Worm (Caenorhabditis elegans) whole organism, L1 larva: Measurements from ENCODE around the gene C34C12.8.

Experiments
- C04F5.9 ChIP-seq: sonication (generic microtip); optimal IDR thresholded peaks from 2 replicates; lab custom pipeline; 2016; ENCODE audit warnings: missing genetic modification characterization, missing compliant biosample characterization
- C16A3.4 ChIP-seq: fragments of 150-350 bp; optimal IDR thresholded peaks from 2 replicates; lab custom pipeline; 2014; ENCODE audit warnings: missing biosample characterization, missing genetic modification characterization
- C34B4.2 ChIP-seq: sonication (generic microtip); optimal IDR thresholded peaks from 2 replicates; lab custom pipeline; 2017; ENCODE audit warnings: mild to moderate bottlenecking, missing genetic modification characterization, missing compliant biosample characterization
- Y116A8C.19 ChIP-seq: sonication (generic microtip); optimal IDR thresholded peaks from 2 replicates; lab custom pipeline; 2016; ENCODE audit warnings: missing compliant biosample characterization, missing genetic modification characterization, borderline replicate concordance
- blmp-1 ChIP-seq: fragments of 150-350 bp; optimal IDR thresholded peaks from 2 replicates; lab custom pipeline; 2014; ENCODE audit warnings: missing biosample characterization, missing genetic modification characterization
- ceh-63 ChIP-seq: fragments of 200-800 bp; sonication (Bioruptor generic); optimal IDR thresholded peaks from 2 replicates; lab custom pipeline; 2018; ENCODE audit warnings: mild to moderate bottlenecking, missing genetic modification characterization, missing compliant biosample characterization
- ceh-88 ChIP-seq: fragments of 200-800 bp; sonication (Bioruptor generic); IDR thresholded peaks from 2 replicates; pipeline ENCODE4 v1.3.6; 2022; ENCODE audit warnings: missing genetic modification characterization, missing compliant biosample characterization
- ces-1 ChIP-seq: fragments of 150-350 bp; optimal IDR thresholded peaks from 2 replicates; lab custom pipeline; 2014; ENCODE audit warnings: missing biosample characterization, missing genetic modification reagents, missing genetic modification characterization
- efl-1 ChIP-seq, 4 experiments: fragments of 150-350 bp; optimal IDR thresholded peaks in 3 of 4; peaks in 1 of 4; 1 replicate in 1 of 4; 2 replicates in 3 of 4; lab custom pipeline; 2014; ENCODE audit warnings: missing biosample characterization in 2 of 4, missing genetic modification characterization in 2 of 4, missing genetic modification reagents in 2 of 4
- efl-3 ChIP-seq: fragments of 200-800 bp; sonication (Bioruptor generic); optimal IDR thresholded peaks from 2 replicates; lab custom pipeline; 2018; ENCODE audit warnings: mild to moderate bottlenecking, missing genetic modification characterization, missing compliant biosample characterization
- fkh-10 ChIP-seq: sonication (generic microtip); optimal IDR thresholded peaks from 2 replicates; lab custom pipeline; 2017; ENCODE audit warnings: missing biosample characterization, missing genetic modification reagents, missing genetic modification characterization
- fkh-4 ChIP-seq: sonication (generic microtip); optimal IDR thresholded peaks from 2 replicates; lab custom pipeline; 2016; ENCODE audit warnings: missing compliant biosample characterization, missing genetic modification characterization, borderline replicate concordance
- fkh-8 ChIP-seq: sonication (generic microtip); optimal IDR thresholded peaks from 2 replicates; lab custom pipeline; 2016; ENCODE audit warnings: mild to moderate bottlenecking, missing genetic modification characterization, missing compliant biosample characterization
- hlh-4 ChIP-seq: sonication (generic microtip); optimal IDR thresholded peaks from 2 replicates; lab custom pipeline; 2016; ENCODE audit warnings: mild to moderate bottlenecking, missing genetic modification characterization, missing compliant biosample characterization
- hpl-2 ChIP-seq: fragments of 150-350 bp; optimal IDR thresholded peaks from 2 replicates; lab custom pipeline; 2014; ENCODE audit warnings: missing biosample characterization, missing genetic modification reagents, missing genetic modification characterization
- lin-13 ChIP-seq: fragments of 150-350 bp; optimal IDR thresholded peaks from 2 replicates; lab custom pipeline; 2014; ENCODE audit warnings: missing biosample characterization, missing genetic modification reagents, missing genetic modification characterization
- lin-15B ChIP-seq: fragments of 150-350 bp; sonication (generic microtip); optimal IDR thresholded peaks from 3 replicates; lab custom pipeline; 2014; ENCODE audit warnings: missing biosample characterization, missing genetic modification characterization
- lin-35 ChIP-seq, 2 experiments: fragments of 150-350 bp; optimal IDR thresholded peaks; 2 replicates each; lab custom pipeline; 2014; ENCODE audit warnings: missing biosample characterization in 2 of 2, missing genetic modification characterization in 2 of 2, missing genetic modification reagents in 2 of 2
- lsy-2 ChIP-seq, 2 experiments: fragments of 150-350 bp; optimal IDR thresholded peaks; 2 replicates each; lab custom pipeline; 2014; ENCODE audit warnings: missing biosample characterization in 2 of 2, missing genetic modification characterization in 2 of 2
- mab-9 ChIP-seq: fragments of 200-800 bp; sonication (Bioruptor generic); IDR thresholded peaks from 2 replicates; pipeline ENCODE4 v1.3.6; 2022; ENCODE audit warnings: missing genetic modification reagents, missing genetic modification characterization, missing compliant biosample characterization
- mef-2 ChIP-seq: fragments of 150-350 bp; optimal IDR thresholded peaks from 2 replicates; lab custom pipeline; 2014; ENCODE audit warnings: missing biosample characterization, missing genetic modification characterization
- nhr-19 ChIP-seq: fragments of 200-800 bp; sonication (Bioruptor generic); conservative IDR thresholded peaks from 2 replicates; pipeline ENCODE4 v1.3.6; 2022; ENCODE audit warnings: missing genetic modification characterization, missing compliant biosample characterization
- nhr-71 ChIP-seq: sonication (generic microtip); optimal IDR thresholded peaks from 2 replicates; lab custom pipeline; 2016; ENCODE audit warnings: mild to moderate bottlenecking, missing genetic modification characterization, moderate library complexity, missing compliant biosample characterization
- nhr-76 ChIP-seq: sonication (generic microtip); optimal IDR thresholded peaks from 2 replicates; lab custom pipeline; 2017; ENCODE audit warnings: missing biosample characterization, missing genetic modification characterization
- nhr-90 ChIP-seq: sonication (generic microtip); optimal IDR thresholded peaks from 2 replicates; lab custom pipeline; 2016; ENCODE audit warnings: mild to moderate bottlenecking, missing genetic modification characterization, missing compliant biosample characterization; ENCODE audit not compliant: poor library complexity
- pax-3 ChIP-seq: fragments of 200-800 bp; sonication (Bioruptor generic); optimal IDR thresholded peaks from 2 replicates; lab custom pipeline; 2018; ENCODE audit warnings: mild to moderate bottlenecking, missing genetic modification characterization, moderate library complexity, missing compliant biosample characterization
- snpc-4 ChIP-seq: fragments of 150-350 bp; optimal IDR thresholded peaks from 2 replicates; lab custom pipeline; 2014; ENCODE audit warnings: missing biosample characterization, missing genetic modification characterization
- sox-4 ChIP-seq: sonication (generic microtip); optimal IDR thresholded peaks from 2 replicates; lab custom pipeline; 2016; ENCODE audit warnings: missing genetic modification characterization, missing compliant biosample characterization
- sptf-1 ChIP-seq: fragments of 150-350 bp; optimal IDR thresholded peaks from 2 replicates; lab custom pipeline; 2014; ENCODE audit warnings: missing biosample characterization, missing genetic modification characterization
- tbx-2 ChIP-seq: sonication (generic microtip); optimal IDR thresholded peaks from 2 replicates; lab custom pipeline; 2016; ENCODE audit warnings: missing genetic modification characterization, missing compliant biosample characterization
- tlp-1 ChIP-seq: fragments of 150-350 bp; optimal IDR thresholded peaks from 2 replicates; lab custom pipeline; 2014; ENCODE audit warnings: missing biosample characterization, missing genetic modification characterization
- unc-30 ChIP-seq: sonication (generic microtip); optimal IDR thresholded peaks from 2 replicates; lab custom pipeline; 2017; ENCODE audit warnings: missing biosample characterization, missing genetic modification characterization
- vab-15 ChIP-seq: sonication (generic microtip); optimal IDR thresholded peaks from 2 replicates; lab custom pipeline; 2017; ENCODE audit warnings: missing genotype, mild to moderate bottlenecking, missing genetic modification characterization, missing compliant biosample characterization
- zag-1 ChIP-seq: fragments of 150-350 bp; optimal IDR thresholded peaks from 2 replicates; lab custom pipeline; 2014; ENCODE audit warnings: missing biosample characterization, missing genetic modification characterization
- ztf-11 ChIP-seq, 2 experiments: sonication (generic microtip); optimal IDR thresholded peaks; 2 replicates each; lab custom pipeline; 2016 to 2017; ENCODE audit warnings: missing genetic modification characterization in 2 of 2, missing biosample characterization in 1 of 2, missing compliant biosample characterization in 1 of 2

C34C12.8 gene

DNA sequence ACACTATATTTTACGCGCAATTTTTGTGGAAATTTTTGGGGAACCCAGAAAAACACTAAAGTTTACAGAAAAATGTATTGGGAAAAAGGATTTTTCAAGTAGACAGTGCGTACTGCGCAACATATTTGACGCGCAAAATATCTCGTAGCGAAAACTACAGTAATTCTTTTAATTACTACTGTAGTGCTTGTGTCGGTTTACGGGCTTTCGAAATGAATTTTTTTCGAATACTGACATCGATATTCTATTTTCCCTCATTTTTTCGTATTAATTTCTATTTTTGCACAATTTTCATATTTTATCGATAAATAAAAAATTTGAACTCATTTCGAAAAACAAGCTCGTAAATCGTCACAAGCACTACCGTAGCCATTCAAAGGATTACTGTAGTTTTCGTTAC, 31.6 kb upstream of the C34C12.8 start:
- no peak for TF ChIP-seq tbx-2 (tag; lab: Kevin White, UChicago)
- TF ChIP-seq nhr-19 (GFP tag; lab: Robert Waterston, UW): no peak
- TF ChIP-seq vab-15 (tag; lab: Kevin White, UChicago): no peak
- no peak for TF ChIP-seq nhr-76
- no peak for TF ChIP-seq nhr-71 (tag; lab: Kevin White, UChicago)
- no peak for TF ChIP-seq nhr-90 (tag; lab: Kevin White, UChicago)
- TF ChIP-seq ceh-63 (GFP tag; lab: Kevin White, UChicago): no peak
- TF ChIP-seq Y116A8C.19 (tag; lab: Kevin White, UChicago): no peak
- no peak for TF ChIP-seq sox-4 (tag; lab: Kevin White, UChicago)
- no peak for TF ChIP-seq ces-1 (GFP tag; lab: Kevin White, UChicago)
- TF ChIP-seq mef-2 (tag; lab: Kevin White, UChicago): no peak
- TF ChIP-seq, all 84 proteins: peak for 0

DNA sequence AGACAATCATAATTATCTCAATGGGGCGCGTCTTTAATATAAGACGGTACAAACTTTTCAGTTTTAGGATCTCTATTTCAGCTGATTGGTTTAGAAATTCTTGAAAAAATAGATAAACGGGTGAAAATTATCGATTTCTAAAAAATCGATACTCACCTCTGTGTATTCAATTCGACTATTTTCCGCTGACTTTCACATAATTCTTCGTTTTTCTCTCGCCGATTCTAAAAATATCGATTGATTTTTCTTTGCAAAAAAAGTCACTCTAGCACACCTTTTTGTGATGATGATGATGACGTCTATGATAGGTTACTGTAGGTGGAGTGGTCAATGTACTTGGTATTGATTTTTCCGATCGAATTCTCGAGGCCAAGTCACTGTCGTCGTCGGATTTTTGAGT, 30.4 kb upstream of the C34C12.8 start:
- no peak for TF ChIP-seq mab-9 (GFP tag; lab: Robert Waterston, UW)
- TF ChIP-seq ces-1 (GFP tag; lab: Kevin White, UChicago): no peak
- TF ChIP-seq C16A3.4 (tag; lab: Kevin White, UChicago): no peak
- no peak for TF ChIP-seq lin-13 (GFP tag; lab: Kevin White, UChicago)
- no peak for TF ChIP-seq blmp-1 (tag; lab: Kevin White, UChicago)

DNA sequence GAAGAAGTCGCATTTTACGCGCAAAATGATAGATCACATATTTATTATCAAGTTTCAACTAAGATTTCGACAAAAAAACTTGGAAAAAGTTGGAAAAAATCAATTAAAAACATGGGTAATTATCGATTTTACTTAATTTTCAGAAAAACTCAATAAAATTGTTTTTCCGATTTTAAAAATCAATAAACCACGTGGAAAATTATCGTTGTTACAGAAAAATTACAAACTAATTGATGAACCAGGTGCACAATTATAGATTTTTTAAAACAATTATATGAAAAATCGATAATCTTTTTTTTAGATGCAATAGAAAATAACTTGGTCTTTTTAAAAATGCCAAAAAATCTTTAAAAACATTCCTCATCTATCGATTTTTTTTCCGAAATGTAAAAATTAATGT, 29.5 kb upstream of the C34C12.8 start:
- TF ChIP-seq tlp-1 (tag; lab: Kevin White, UChicago) (no peak), pax-3 (tag; lab: Kevin White, UChicago) (no peak), fkh-4 (tag; lab: Kevin White, UChicago) (no peak), efl-1 (optimal IDR thresholded peaks at IDR 0.05; lab: Kevin White, UChicago) (no peak), efl-1 (GFP tag; optimal IDR thresholded peaks at IDR 0.05 in 1 of 2; lab: Kevin White, UChicago) (no peak), blmp-1 (tag; lab: Kevin White, UChicago) (no peak), lin-35 (GFP tag; optimal IDR thresholded peaks at IDR 0.05; lab: Kevin White, UChicago) (no peak)

DNA sequence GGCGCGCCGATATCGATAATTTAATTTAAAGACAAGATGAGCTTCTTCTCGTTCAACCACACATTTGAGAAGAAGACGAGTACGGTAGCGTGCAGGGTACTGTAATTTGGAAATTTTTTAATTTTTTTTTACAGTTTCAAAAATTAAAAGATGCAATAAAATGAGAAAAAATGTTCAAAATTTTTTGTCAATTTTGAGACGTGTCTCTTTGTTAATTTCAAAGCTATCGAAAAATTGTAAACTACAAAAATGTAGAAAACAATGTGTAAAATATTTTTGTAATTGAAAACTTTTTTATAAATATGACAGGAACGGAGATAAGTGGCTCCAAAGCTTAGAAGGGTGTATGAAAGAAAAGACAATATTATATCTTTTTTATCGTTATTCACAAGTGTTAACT, 28.8 kb upstream of the C34C12.8 start, which contains the start of gene K01A11.1:
K01A11.1 (minus strand) TSS at position 101 of the 400 bp plus-strand sequence.
- no peak for TF ChIP-seq mab-9 (GFP tag; lab: Robert Waterston, UW)
- TF ChIP-seq lin-13 (GFP tag; lab: Kevin White, UChicago): no peak
- no peak for TF ChIP-seq fkh-10 (GFP tag; lab: Kevin White, UChicago)
- TF ChIP-seq sptf-1: no peak
- no peak for TF ChIP-seq fkh-8 (tag; lab: Kevin White, UChicago)
- TF ChIP-seq nhr-90 (tag; lab: Kevin White, UChicago): no peak
- TF ChIP-seq ceh-88 (GFP tag; lab: Robert Waterston, UW): no peak
- TF ChIP-seq lin-15B (tag; lab: Kevin White, UChicago): no peak
- TF ChIP-seq lsy-2 (tag; optimal IDR thresholded peaks at IDR 0.05; lab: Kevin White, UChicago): no peak
- TF ChIP-seq hlh-4 (tag; lab: Kevin White, UChicago): no peak
- TF ChIP-seq C04F5.9 (tag; lab: Kevin White, UChicago): no peak
- TF ChIP-seq mef-2 (tag; lab: Kevin White, UChicago): no peak
- no peak for TF ChIP-seq snpc-4 (tag; lab: Kevin White, UChicago)
- TF ChIP-seq efl-3 (GFP tag; lab: Kevin White, UChicago): no peak
- TF ChIP-seq zag-1 (tag; lab: Kevin White, UChicago): no peak
- no peak for TF ChIP-seq ztf-11 (tag; optimal IDR thresholded peaks at IDR 0.05; lab: Kevin White, UChicago)
- TF ChIP-seq C34B4.2: no peak
- no peak for TF ChIP-seq unc-30 (tag; lab: Kevin White, UChicago)
- no peak for TF ChIP-seq hpl-2 (GFP tag; lab: Kevin White, UChicago)
